Worm (Caenorhabditis elegans): Measurements from ENCODE around the gene ZK813.2.

The ZK813.2 gene

ce11 chrX:3440308-3440707 lies 3.3 kb upstream of the ZK813.2 start:
- TF ChIP-seq unc-42 (tag; optimal IDR thresholded peaks at IDR 0.05) (no peak), ceh-48 (tag; optimal IDR thresholded peaks at IDR 0.05) (no peak), sox-2 (GFP tag; IDR thresholded peaks at IDR 0.05) (no peak), rnt-1 (tag; optimal IDR thresholded peaks at IDR 0.05) (peak; percentile 6), ahr-1 (tag; optimal IDR thresholded peaks at IDR 0.05) (no peak), sdc-2 (tag; optimal IDR thresholded peaks at IDR 0.05) (no peak), ceh-22 (tag; optimal IDR thresholded peaks at IDR 0.05) (no peak), ceh-19 (GFP tag; optimal IDR thresholded peaks at IDR 0.05) (no peak), ceh-2 (tag; optimal IDR thresholded peaks at IDR 0.05) (no peak), unc-55 (GFP tag; optimal IDR thresholded peaks at IDR 0.05) (peak; percentile 55), dmd-4 (tag; optimal IDR thresholded peaks at IDR 0.05; ENCODE audit: borderline replicate concordance) (no peak), pat-9 (tag; optimal IDR thresholded peaks at IDR 0.05) (no peak), syd-9 (tag; optimal IDR thresholded peaks at IDR 0.05) (no peak), hlh-6 (tag; optimal IDR thresholded peaks at IDR 0.05) (no peak), ets-4 (tag; optimal IDR thresholded peaks at IDR 0.05) (no peak), ceh-34 (tag; optimal IDR thresholded peaks at IDR 0.05) (no peak), mec-3 (tag; optimal IDR thresholded peaks at IDR 0.05; ENCODE audit: borderline replicate concordance) (no peak)

- TF ChIP-seq hlh-15 (tag; optimal IDR thresholded peaks at IDR 0.05) (no peak), sdc-2 (tag; optimal IDR thresholded peaks at IDR 0.05) (no peak), hlh-13 (GFP tag; optimal IDR thresholded peaks at IDR 0.05) (no peak), unc-86 (tag; optimal IDR thresholded peaks at IDR 0.05) (no peak), madf-2 (tag; optimal IDR thresholded peaks at IDR 0.05) (no peak), C38D4.7 (GFP tag; optimal IDR thresholded peaks at IDR 0.05) (no peak), tbx-2 (tag; optimal IDR thresholded peaks at IDR 0.05) (no peak), hlh-30 (tag; optimal IDR thresholded peaks at IDR 0.05; ENCODE audit: insufficient read depth) (no peak), ceh-6 (GFP tag; optimal IDR thresholded peaks at IDR 0.05) (no peak)
Measured at ce11 chrX:3441539-3441938, 2.1 kb upstream of the ZK813.2 start, which contains the start of gene ZK813.3. Gene ZK813.3, plus strand, starts transcription at chrX:3441839.

- no peak for TF ChIP-seq pat-9 (tag; optimal IDR thresholded peaks at IDR 0.05)
- TF ChIP-seq hlh-6 (tag; optimal IDR thresholded peaks at IDR 0.05): no peak
- no peak for TF ChIP-seq zip-5 (tag; optimal IDR thresholded peaks at IDR 0.05)
- TF ChIP-seq pax-1 (tag; optimal IDR thresholded peaks at IDR 0.05): no peak
- no peak for TF ChIP-seq gmeb-2 (tag; optimal IDR thresholded peaks at IDR 0.05)
- no peak for TF ChIP-seq ceh-22 (tag; optimal IDR thresholded peaks at IDR 0.05)
- no peak for TF ChIP-seq F13H6.1 (tag; optimal IDR thresholded peaks at IDR 0.05)
- no peak for TF ChIP-seq fkh-10 (GFP tag; optimal IDR thresholded peaks at IDR 0.05)
- TF ChIP-seq mec-3 (tag; optimal IDR thresholded peaks at IDR 0.05; ENCODE audit: borderline replicate concordance): no peak
- TF ChIP-seq ahr-1 (tag; optimal IDR thresholded peaks at IDR 0.05): no peak
Measured at ce11 chrX:3444514-3444913, 888 bp downstream of the ZK813.2 start, which contains the start of gene ZK813.7. Gene ZK813.7, plus strand, starts transcription at chrX:3444814.

ce11 chrX:3446011-3446410 lies 2.4 kb downstream of the ZK813.2 start, which contains the start of gene ZK813.1:
Gene ZK813.1, plus strand, starts transcription at chrX:3446311.
- no peak for TF ChIP-seq eyg-1 (tag; optimal IDR thresholded peaks at IDR 0.05)
- TF ChIP-seq T23F11.4 (GFP tag; optimal IDR thresholded peaks at IDR 0.05): no peak
- no peak for TF ChIP-seq nhr-232 (tag; optimal IDR thresholded peaks at IDR 0.05)
- no peak for TF ChIP-seq nfya-1 (tag; optimal IDR thresholded peaks at IDR 0.05)
- no peak for TF ChIP-seq rnt-1 (tag; optimal IDR thresholded peaks at IDR 0.05)
- TF ChIP-seq pros-1 (tag; optimal IDR thresholded peaks at IDR 0.05): no peak
- no peak for TF ChIP-seq hlh-6 (tag; optimal IDR thresholded peaks at IDR 0.05)
- no peak for TF ChIP-seq hlh-8 (tag; optimal IDR thresholded peaks at IDR 0.05)
- TF ChIP-seq ama-1 (optimal IDR thresholded peaks at IDR 0.05): no peak
- TF ChIP-seq dmd-4 (tag; optimal IDR thresholded peaks at IDR 0.05; ENCODE audit: borderline replicate concordance): no peak
- TF ChIP-seq ttx-3 (tag; optimal IDR thresholded peaks at IDR 0.05): no peak
- no peak for TF ChIP-seq dve-1 (tag; optimal IDR thresholded peaks at IDR 0.05)
- TF ChIP-seq lim-6 (tag; optimal IDR thresholded peaks at IDR 0.05): no peak
- TF ChIP-seq zip-5 (tag; optimal IDR thresholded peaks at IDR 0.05): no peak
- TF ChIP-seq lin-11 (tag; optimal IDR thresholded peaks at IDR 0.05): no peak
